Fruit fly (Drosophila melanogaster): Measurements from ENCODE around the gene Brd7-9.

The Brd7-9 gene

DNA sequence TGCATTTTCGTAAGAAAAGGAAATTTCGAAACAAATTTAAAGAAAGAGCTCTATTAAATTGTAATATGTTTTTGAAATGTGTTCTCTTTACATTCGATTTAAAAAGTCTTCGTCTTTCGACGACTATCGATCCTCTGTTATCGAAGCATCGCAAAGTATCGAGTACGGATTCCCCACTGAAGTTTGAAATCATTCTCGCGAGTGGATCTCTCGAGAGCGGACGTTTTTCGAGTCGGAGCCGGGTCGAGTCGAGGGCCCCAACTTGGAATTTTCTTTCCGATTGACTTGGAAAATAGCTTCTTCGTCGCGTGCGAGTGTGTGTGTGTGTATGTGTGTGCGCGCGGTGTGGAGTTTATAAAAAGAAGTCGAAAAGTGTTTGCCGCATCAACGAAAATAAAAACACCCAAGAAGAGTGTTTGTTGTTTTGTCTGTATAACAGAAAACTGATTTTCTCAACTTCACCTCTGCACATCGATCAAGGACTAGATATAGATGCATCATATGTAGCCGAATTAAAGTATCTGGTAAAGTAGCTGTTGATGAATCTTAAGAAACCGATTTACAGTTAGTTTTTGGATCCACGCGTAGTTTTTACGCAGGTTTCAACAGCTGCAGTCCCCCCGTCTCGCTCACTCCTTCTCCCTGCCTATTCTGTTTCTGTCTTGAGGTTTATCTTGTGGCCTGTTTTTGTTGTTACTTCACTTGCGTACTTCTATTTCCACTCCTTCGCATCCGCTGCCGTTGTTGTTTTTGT lies 28.8 kb downstream of the Brd7-9 start, which contains the start of gene LanB1 (continued):
- TF ChIP-seq CG8119 (GFP tag; IDR thresholded peaks at IDR 0.05) = peak; percentile 47; the same call in 1 of the 3 replicates
- TF ChIP-seq CG10669 (GFP tag; optimal IDR thresholded peaks at IDR 0.05) = no peak
- TF ChIP-seq dsx (GFP tag; optimal IDR thresholded peaks at IDR 0.05; ENCODE audit: poor library complexity, severe bottlenecking) = no peak
- no peak for TF ChIP-seq Blimp-1 (GFP tag; optimal IDR thresholded peaks at IDR 0.05)
- TF ChIP-seq CG3919 (GFP tag; optimal IDR thresholded peaks at IDR 0.05) = peak; percentile 34
- no peak for TF ChIP-seq CG10631 (GFP tag; optimal IDR thresholded peaks at IDR 0.05)
- TF ChIP-seq Gug (GFP tag; IDR thresholded peaks at IDR 0.05) = no peak
- TF ChIP-seq Hr38 (GFP tag; optimal IDR thresholded peaks at IDR 0.05) = no peak
- no peak for TF ChIP-seq Ets96B (tag; optimal IDR thresholded peaks at IDR 0.05)
- TF ChIP-seq Sox14 (GFP tag; optimal IDR thresholded peaks at IDR 0.05) = no peak
- TF ChIP-seq Ets21C (GFP tag; optimal IDR thresholded peaks at IDR 0.05) = no peak
- TF ChIP-seq achi (GFP tag; optimal IDR thresholded peaks at IDR 0.05) = no peak
- no peak for TF ChIP-seq CG3032 (tag; optimal IDR thresholded peaks at IDR 0.05)
- TF ChIP-seq CG8632 (GFP tag; optimal IDR thresholded peaks at IDR 0.05) = no peak
- no peak for TF ChIP-seq esn (GFP tag; optimal IDR thresholded peaks at IDR 0.05)
- no peak for TF ChIP-seq Eip78C (GFP tag)
- no peak for TF ChIP-seq CG9139 (GFP tag; optimal IDR thresholded peaks at IDR 0.05)

DNA sequence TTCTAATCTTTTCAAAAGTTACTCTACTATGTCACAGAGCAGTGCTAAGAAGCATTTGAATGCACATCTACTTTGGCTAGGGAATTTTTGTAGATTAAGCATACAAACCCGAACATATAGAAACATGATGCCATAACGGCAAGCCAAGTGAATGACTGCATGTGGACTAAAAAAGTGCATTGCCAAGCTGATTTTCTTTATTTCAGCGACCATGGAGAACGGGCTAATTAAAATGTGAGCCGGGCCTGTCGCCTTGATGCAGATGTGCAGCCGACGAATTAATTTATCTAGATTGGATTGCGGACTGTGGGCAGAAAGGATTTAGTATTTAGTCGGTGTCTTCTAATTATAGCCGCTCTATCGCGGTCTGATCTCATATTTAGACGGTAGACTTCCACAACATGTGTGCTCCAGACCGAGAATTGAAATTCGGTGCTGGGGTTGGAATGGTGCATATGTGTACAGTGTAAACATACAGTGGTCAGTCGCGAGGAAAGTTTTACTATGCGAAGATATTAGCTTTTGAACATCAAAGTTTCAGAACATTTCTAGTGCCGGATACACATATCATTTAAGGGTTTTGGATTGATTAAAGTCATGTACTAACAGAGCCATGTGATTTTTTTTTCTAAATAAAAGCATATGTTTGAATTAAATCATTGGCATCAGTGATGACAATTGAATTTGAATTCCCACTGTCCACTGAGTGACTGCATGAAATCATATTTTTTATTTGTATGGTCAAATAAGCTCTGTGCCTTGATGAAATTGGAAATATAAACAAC lies 30.1 kb downstream of the Brd7-9 start:
- TF ChIP-seq CG10631 (GFP tag; optimal IDR thresholded peaks at IDR 0.05) (peak; percentile 7), CG32006 (GFP tag; optimal IDR thresholded peaks at IDR 0.05) (peak; percentile 33), eg (GFP tag; IDR thresholded peaks at IDR 0.05) (0 out of 3 replicates have a peak, but pooled peaks have one; percentile 19), Hr4 (GFP tag; optimal IDR thresholded peaks at IDR 0.05) (peak; percentile 15), OdsH (GFP tag; optimal IDR thresholded peaks at IDR 0.05) (peak; percentile 3), dac (GFP tag; optimal IDR thresholded peaks at IDR 0.05) (no peak), CG34406 (GFP tag; optimal IDR thresholded peaks at IDR 0.05) (no peak), fd85E (GFP tag; optimal IDR thresholded peaks at IDR 0.05) (no peak), CG15336 (GFP tag; IDR thresholded peaks at IDR 0.05) (peak; percentile 36; the same call in 1 of the 2 replicates)

DNA sequence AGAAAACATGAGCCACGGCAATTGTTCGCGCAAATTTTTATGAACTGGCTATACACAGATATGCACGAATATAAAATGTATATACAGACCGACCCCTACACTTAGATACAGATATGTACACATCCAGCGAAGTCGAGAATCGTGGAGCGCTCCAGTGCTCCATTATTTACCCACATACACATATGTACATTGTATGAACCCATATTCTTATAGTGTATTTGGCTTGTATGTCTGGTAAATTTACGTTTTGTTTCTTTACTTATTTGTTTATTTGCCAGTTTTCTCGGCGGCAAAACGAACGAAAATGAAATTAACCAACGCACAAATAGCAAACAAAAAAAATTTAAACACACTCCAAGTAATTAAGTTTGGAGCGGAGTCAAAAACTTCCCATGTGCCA lies 30.7 kb downstream of the Brd7-9 start:
- TF ChIP-seq OdsH (GFP tag; optimal IDR thresholded peaks at IDR 0.05) = no peak
- peak; percentile 99 for TF ChIP-seq fkh (GFP tag; optimal IDR thresholded peaks at IDR 0.05)
- peak in 1 of 2 experiments; percentile 44 for TF ChIP-seq ss (GFP tag; optimal IDR thresholded peaks at IDR 0.05)
- TF ChIP-seq Eip78C (GFP tag) = peak; percentile 72
- peak; percentile 32 for TF ChIP-seq CG6808 (GFP tag; optimal IDR thresholded peaks at IDR 0.05)
- no peak for TF ChIP-seq CG11294 (GFP tag; IDR thresholded peaks at IDR 0.05)
- TF ChIP-seq dsx (GFP tag; optimal IDR thresholded peaks at IDR 0.05; ENCODE audit: poor library complexity, severe bottlenecking) = peak; percentile 18
- TF ChIP-seq fd85E (GFP tag; optimal IDR thresholded peaks at IDR 0.05) = no peak
- TF ChIP-seq CG6792 (GFP tag; optimal IDR thresholded peaks at IDR 0.05) = no peak
- no peak for TF ChIP-seq CG6163 (GFP tag; IDR thresholded peaks at IDR 0.05)
- no peak for TF ChIP-seq Ets21C (GFP tag; optimal IDR thresholded peaks at IDR 0.05)
- no peak for TF ChIP-seq CG4318 (GFP tag; optimal IDR thresholded peaks at IDR 0.05)
- TF ChIP-seq Smox (GFP tag; optimal IDR thresholded peaks at IDR 0.05) = no peak
- no peak for TF ChIP-seq net (GFP tag; optimal IDR thresholded peaks at IDR 0.05)
- no peak for TF ChIP-seq CG31627 (GFP tag; optimal IDR thresholded peaks at IDR 0.05)
- TF ChIP-seq CG15336 (GFP tag; IDR thresholded peaks at IDR 0.05) = no peak

Measured in whole organism, prepupa.